Fruit fly (Drosophila melanogaster): Measurements from ENCODE around the gene yl.

Gene yl

dm6 chrX:14212147-14212792, 19.3 kb downstream of the yl start:
- peak; percentile 42 for TF ChIP-seq kay (GFP tag; ENCODE audit: borderline replicate concordance)
- TF ChIP-seq CG33017 (tag; optimal IDR thresholded peaks at IDR 0.05) = no peak
- TF ChIP-seq pad (GFP tag; optimal IDR thresholded peaks at IDR 0.05) = peak; percentile 48
- TF ChIP-seq CG7101 (tag; optimal IDR thresholded peaks at IDR 0.05) = no peak
- TF ChIP-seq tj (GFP tag; optimal IDR thresholded peaks at IDR 0.05) = no peak
- no peak for TF ChIP-seq cic (GFP tag; optimal IDR thresholded peaks at IDR 0.05)
- no peak for TF ChIP-seq Mnt (GFP tag; optimal IDR thresholded peaks at IDR 0.05)
- TF ChIP-seq CG5204 (GFP tag; optimal IDR thresholded peaks at IDR 0.05) = no peak
- no peak for TF ChIP-seq CG14711 (tag; optimal IDR thresholded peaks at IDR 0.05)
- no peak for TF ChIP-seq Hr96 (GFP tag; optimal IDR thresholded peaks at IDR 0.05)
- no peak for TF ChIP-seq toe (GFP tag; optimal IDR thresholded peaks at IDR 0.05)
- no peak for TF ChIP-seq bab1 (GFP tag; optimal IDR thresholded peaks at IDR 0.05)
- no peak for TF ChIP-seq CG1620 (GFP tag; optimal IDR thresholded peaks at IDR 0.05)
- no peak for TF ChIP-seq Clk (GFP tag; optimal IDR thresholded peaks at IDR 0.05)
- TF ChIP-seq Crg-1 (GFP tag; optimal IDR thresholded peaks at IDR 0.05) = no peak
- TF ChIP-seq ovo (GFP tag; optimal IDR thresholded peaks at IDR 0.05) = peak; percentile 52
- no peak for TF ChIP-seq cnc (optimal IDR thresholded peaks at IDR 0.05)
- no peak for TF ChIP-seq CG7045 (GFP tag; optimal IDR thresholded peaks at IDR 0.05)
- TF ChIP-seq CG12768 (GFP tag; optimal IDR thresholded peaks at IDR 0.05) = no peak
- no peak for TF ChIP-seq CG11617 (GFP tag; optimal IDR thresholded peaks at IDR 0.05)

- TF ChIP-seq tj (GFP tag; optimal IDR thresholded peaks at IDR 0.05) (peak; percentile 35), Mnt (GFP tag; optimal IDR thresholded peaks at IDR 0.05) (no peak)
Measured at dm6 chrX:14213509-14214154, 20.6 kb downstream of the yl start.

dm6 chrX:14214505-14215449, 21.8 kb downstream of the yl start:
- peak; percentile 68 for TF ChIP-seq CG11617 (GFP tag; optimal IDR thresholded peaks at IDR 0.05)
- peak; percentile 59 for TF ChIP-seq kay (GFP tag; ENCODE audit: borderline replicate concordance)
- TF ChIP-seq CG1620 (GFP tag; optimal IDR thresholded peaks at IDR 0.05) = no peak
- TF ChIP-seq toe (GFP tag; optimal IDR thresholded peaks at IDR 0.05) = peak; percentile 24
- TF ChIP-seq Crg-1 (GFP tag; optimal IDR thresholded peaks at IDR 0.05) = no peak
- TF ChIP-seq tj (GFP tag; optimal IDR thresholded peaks at IDR 0.05) = peak; percentile 76
- peak; percentile 56 for TF ChIP-seq Clk (GFP tag; optimal IDR thresholded peaks at IDR 0.05)
- TF ChIP-seq CG14711 (tag; optimal IDR thresholded peaks at IDR 0.05) = peak; percentile 78
- TF ChIP-seq CG5204 (GFP tag; optimal IDR thresholded peaks at IDR 0.05) = peak; percentile 33
- no peak for TF ChIP-seq cic (GFP tag; optimal IDR thresholded peaks at IDR 0.05)
- peak; percentile 64 for TF ChIP-seq pad (GFP tag; optimal IDR thresholded peaks at IDR 0.05)
- TF ChIP-seq bab1 (GFP tag; optimal IDR thresholded peaks at IDR 0.05) = peak; percentile 47
- peak; percentile 17 for TF ChIP-seq Hr96 (GFP tag; optimal IDR thresholded peaks at IDR 0.05)
- no peak for TF ChIP-seq Mnt (GFP tag; optimal IDR thresholded peaks at IDR 0.05)
- TF ChIP-seq CG12768 (GFP tag; optimal IDR thresholded peaks at IDR 0.05) = peak; percentile 76
- TF ChIP-seq CG7101 (tag; optimal IDR thresholded peaks at IDR 0.05) = peak; percentile 86
- TF ChIP-seq CG7045 (GFP tag; optimal IDR thresholded peaks at IDR 0.05) = peak; percentile 88
- TF ChIP-seq ovo (GFP tag; optimal IDR thresholded peaks at IDR 0.05) = peak; percentile 7
- TF ChIP-seq cnc (optimal IDR thresholded peaks at IDR 0.05) = no peak
- peak; percentile 83 for TF ChIP-seq CG33017 (tag; optimal IDR thresholded peaks at IDR 0.05)

- TF ChIP-seq bab1 (GFP tag; optimal IDR thresholded peaks at IDR 0.05) (no peak), CG1620 (GFP tag; optimal IDR thresholded peaks at IDR 0.05) (no peak), cnc (optimal IDR thresholded peaks at IDR 0.05) (no peak), ovo (GFP tag; optimal IDR thresholded peaks at IDR 0.05) (no peak), Clk (GFP tag; optimal IDR thresholded peaks at IDR 0.05) (no peak), CG14711 (tag; optimal IDR thresholded peaks at IDR 0.05) (no peak), Mnt (GFP tag; optimal IDR thresholded peaks at IDR 0.05) (no peak), CG5204 (GFP tag; optimal IDR thresholded peaks at IDR 0.05) (no peak), cic (GFP tag; optimal IDR thresholded peaks at IDR 0.05) (no peak), Hr96 (GFP tag; optimal IDR thresholded peaks at IDR 0.05) (no peak), kay (GFP tag; ENCODE audit: borderline replicate concordance) (no peak), toe (GFP tag; optimal IDR thresholded peaks at IDR 0.05) (no peak), CG12768 (GFP tag; optimal IDR thresholded peaks at IDR 0.05) (no peak)
Measured at dm6 chrX:14215834-14216233, 22.8 kb downstream of the yl start.

dm6 chrX:14216844-14217243, 23.8 kb downstream of the yl start:
- TF ChIP-seq CG33017 (tag; optimal IDR thresholded peaks at IDR 0.05) (no peak), cic (GFP tag; optimal IDR thresholded peaks at IDR 0.05) (no peak), ovo (GFP tag; optimal IDR thresholded peaks at IDR 0.05) (no peak), bab1 (GFP tag; optimal IDR thresholded peaks at IDR 0.05) (no peak), Crg-1 (GFP tag; optimal IDR thresholded peaks at IDR 0.05) (no peak), CG1620 (GFP tag; optimal IDR thresholded peaks at IDR 0.05) (no peak), CG12768 (GFP tag; optimal IDR thresholded peaks at IDR 0.05) (no peak), CG11617 (GFP tag; optimal IDR thresholded peaks at IDR 0.05) (no peak), toe (GFP tag; optimal IDR thresholded peaks at IDR 0.05) (no peak), Clk (GFP tag; optimal IDR thresholded peaks at IDR 0.05) (no peak), Hr96 (GFP tag; optimal IDR thresholded peaks at IDR 0.05) (no peak), tj (GFP tag; optimal IDR thresholded peaks at IDR 0.05) (no peak), CG14711 (tag; optimal IDR thresholded peaks at IDR 0.05) (no peak), CG7045 (GFP tag; optimal IDR thresholded peaks at IDR 0.05) (no peak), CG7101 (tag; optimal IDR thresholded peaks at IDR 0.05) (no peak), CG5204 (GFP tag; optimal IDR thresholded peaks at IDR 0.05) (no peak), cnc (optimal IDR thresholded peaks at IDR 0.05) (no peak), pad (GFP tag; optimal IDR thresholded peaks at IDR 0.05) (no peak)

All from whole organism, adult.